Fruit fly (Drosophila melanogaster) whole organism, pupa: ENCODE data around the gene wrd.

Source experiments
- CG10348 ChIP-seq: fragments of 200-800 bp; sonication (Bioruptor generic); IDR thresholded peaks from 2 replicates; pipeline ENCODE4 v1.3.6; 2022; ENCODE audit warnings: missing biosample characterization, missing genetic modification characterization
- CG12605 ChIP-seq: fragments of 200-800 bp; sonication (Bioruptor generic); IDR thresholded peaks from 2 replicates; pipeline ENCODE4 v1.3.6; 2022; ENCODE audit warnings: missing biosample characterization, missing genetic modification characterization
- CG13204 ChIP-seq: fragments of 200-800 bp; sonication (Bioruptor generic); optimal IDR thresholded peaks from 2 replicates; lab custom pipeline; 2018; ENCODE audit warnings: missing biosample characterization, mild to moderate bottlenecking, missing genetic modification characterization, moderate library complexity
- CG14655 ChIP-seq: fragments of 200-800 bp; sonication (Bioruptor generic); optimal IDR thresholded peaks from 3 replicates; lab custom pipeline; 2017; ENCODE audit warnings: mild to moderate bottlenecking, missing biosample characterization, missing genetic modification reagents, missing genetic modification characterization
- CG15710 ChIP-seq: fragments of 200-800 bp; sonication (Bioruptor generic); optimal IDR thresholded peaks from 2 replicates; lab custom pipeline; 2018; ENCODE audit warnings: missing biosample characterization, mild to moderate bottlenecking, missing genetic modification characterization, moderate library complexity
- CG17806 ChIP-seq: fragments of 200-800 bp; sonication (Bioruptor generic); optimal IDR thresholded peaks from 2 replicates; lab custom pipeline; 2018; ENCODE audit warnings: missing biosample characterization, mild to moderate bottlenecking, missing genetic modification characterization, moderate library complexity
- CG32121 ChIP-seq: fragments of 200-800 bp; sonication (Bioruptor generic); IDR thresholded peaks from 2 replicates; pipeline ENCODE4 v1.3.6; 2022; ENCODE audit warnings: missing biosample characterization, missing genetic modification characterization
- CG34367 ChIP-seq: fragments of 200-800 bp; sonication (Bioruptor generic); optimal IDR thresholded peaks from 2 replicates; lab custom pipeline; 2018; ENCODE audit warnings: missing biosample characterization, mild to moderate bottlenecking, missing genetic modification characterization
- CG4496 ChIP-seq: fragments of 200-800 bp; sonication (Bioruptor generic); IDR thresholded peaks from 3 replicates; pipeline ENCODE4 v1.3.6; 2022; ENCODE audit warnings: missing biosample characterization, missing genetic modification characterization
- CG8159 ChIP-seq: fragments of 200-800 bp; sonication (Bioruptor generic); optimal IDR thresholded peaks from 3 replicates; lab custom pipeline; 2018; ENCODE audit warnings: missing biosample characterization, mild to moderate bottlenecking, missing genetic modification characterization, moderate library complexity
- CG8301 ChIP-seq: fragments of 200-800 bp; sonication (Bioruptor generic); optimal IDR thresholded peaks from 2 replicates; lab custom pipeline; 2018; ENCODE audit warnings: missing biosample characterization, mild to moderate bottlenecking, missing genetic modification characterization
- CG9948 ChIP-seq: fragments of 200-800 bp; sonication (Bioruptor generic); optimal IDR thresholded peaks from 2 replicates; lab custom pipeline; 2018; ENCODE audit warnings: missing biosample characterization, mild to moderate bottlenecking, missing genetic modification characterization, moderate library complexity
- D1 ChIP-seq: fragments of 200-800 bp; sonication (Bioruptor generic); optimal IDR thresholded peaks from 2 replicates; lab custom pipeline; 2018; ENCODE audit warnings: missing biosample characterization, mild to moderate bottlenecking, missing genetic modification characterization, moderate library complexity
- EcR ChIP-seq: fragments of 200-800 bp; sonication (Bioruptor generic); optimal IDR thresholded peaks from 3 replicates; lab custom pipeline; 2019; ENCODE audit warnings: missing biosample characterization, missing genetic modification characterization, mild to moderate bottlenecking, moderate library complexity, missing genetic modification reagents
- Ets98B ChIP-seq: fragments of 200-800 bp; sonication (Bioruptor generic); IDR thresholded peaks from 2 replicates; pipeline ENCODE4 v1.3.6; 2022; ENCODE audit warnings: missing biosample characterization, missing genetic modification characterization
- Pif1A ChIP-seq: fragments of 200-800 bp; sonication (Bioruptor generic); optimal IDR thresholded peaks from 3 replicates; lab custom pipeline; 2016; ENCODE audit warnings: missing biosample characterization, missing genetic modification characterization
- Pif1B ChIP-seq: fragments of 200-800 bp; sonication (Bioruptor generic); optimal IDR thresholded peaks from 3 replicates; lab custom pipeline; 2016; ENCODE audit warnings: missing biosample characterization, missing genetic modification characterization
- Snoo ChIP-seq: fragments of 200-800 bp; sonication (Bioruptor generic); optimal IDR thresholded peaks from 3 replicates; lab custom pipeline; 2017; ENCODE audit warnings: missing biosample characterization, mild to moderate bottlenecking, missing genetic modification characterization, inconsistent platforms
- fd96Ca ChIP-seq: fragments of 200-800 bp; sonication (Bioruptor generic); IDR thresholded peaks from 3 replicates; pipeline ENCODE4 v1.3.6; 2022; ENCODE audit warnings: missing biosample characterization, missing genetic modification characterization
- gl ChIP-seq: fragments of 200-800 bp; sonication (Bioruptor generic); optimal IDR thresholded peaks from 2 replicates; lab custom pipeline; 2018; ENCODE audit warnings: missing biosample characterization, mild to moderate bottlenecking, missing genetic modification characterization
- rn ChIP-seq: fragments of 200-800 bp; sonication (Bioruptor generic); IDR thresholded peaks from 2 replicates; pipeline ENCODE4 v1.3.6; 2022; ENCODE audit warnings: missing biosample characterization, missing genetic modification characterization

The wrd gene

dm6 chr3R:18167416-18168237 lies at the start of gene wrd:
TSS of gene wrd (plus strand) at chr3R:18167757.
- peak; percentile 30 for TF ChIP-seq CG15710 (tag; lab: Kevin White, UChicago)
- TF ChIP-seq CG8159 (tag; lab: Kevin White, UChicago), result peak; percentile 43
- no peak for TF ChIP-seq CG34367 (tag; lab: Kevin White, UChicago)

dm6 chr3R:18118239-18118638 lies 49.3 kb upstream of the wrd start:
- TF ChIP-seq CG8159 (tag; lab: Kevin White, UChicago), result no peak
- TF ChIP-seq D1 (tag; lab: Kevin White, UChicago), result no peak
- TF ChIP-seq Pif1B (GFP tag; lab: Kevin White, UChicago), result no peak
- no peak for TF ChIP-seq CG12605 (GFP tag; lab: Robert Waterston, UW)
- TF ChIP-seq Pif1A, result no peak

- TF ChIP-seq gl (tag; lab: Kevin White, UChicago), result no peak
- no peak for TF ChIP-seq CG34367 (tag; lab: Kevin White, UChicago)
- TF ChIP-seq, all 21 proteins: peak for 0
These were observed 48.9 kb upstream of the wrd start for dm6 chr3R:18118695-18119094.

dm6 chr3R:18121385-18122151 lies 46.0 kb upstream of the wrd start:
- TF ChIP-seq CG32121 (GFP tag; lab: Robert Waterston, UW) (peak; percentile 40; the same call in 1 of the 2 replicates), CG10348 (GFP tag; lab: Robert Waterston, UW) (no peak), CG8159 (tag; lab: Kevin White, UChicago) (no peak), rn (GFP tag; lab: Robert Waterston, UW) (no peak), CG4496 (GFP tag; lab: Robert Waterston, UW) (0 out of 3 replicates have a peak, but pooled peaks have one; percentile 18), Ets98B (no peak), CG13204 (GFP tag; lab: Kevin White, UChicago) (peak; percentile 89), Pif1A (peak; percentile 5), EcR (GFP tag; lab: Kevin White, UChicago) (peak; percentile 26), fd96Ca (GFP tag; lab: Robert Waterston, UW) (0 out of 3 replicates have a peak, but pooled peaks have one; percentile 41), CG15710 (tag; lab: Kevin White, UChicago) (no peak), gl (tag; lab: Kevin White, UChicago) (no peak), CG17806 (tag; lab: Kevin White, UChicago) (no peak), Pif1B (GFP tag; lab: Kevin White, UChicago) (no peak), CG34367 (tag; lab: Kevin White, UChicago) (no peak), CG12605 (GFP tag; lab: Robert Waterston, UW) (peak; percentile 38), CG14655 (GFP tag; lab: Kevin White, UChicago) (no peak)
- TF ChIP-seq, all 21 proteins: peak for 7

dm6 chr3R:18125023-18125630 lies 42.4 kb upstream of the wrd start:
- peak; percentile 77 for TF ChIP-seq CG14655 (GFP tag; lab: Kevin White, UChicago)
- peak; percentile 86 for TF ChIP-seq CG15710 (tag; lab: Kevin White, UChicago)
- peak; percentile 85 for TF ChIP-seq rn (GFP tag; lab: Robert Waterston, UW)
- peak; percentile 87 for TF ChIP-seq gl (tag; lab: Kevin White, UChicago)
- TF ChIP-seq Snoo (tag; lab: Kevin White, UChicago), result no peak
- TF ChIP-seq CG17806 (tag; lab: Kevin White, UChicago), result peak; percentile 78
- no peak for TF ChIP-seq D1 (tag; lab: Kevin White, UChicago)
- peak; percentile 69 for TF ChIP-seq CG12605 (GFP tag; lab: Robert Waterston, UW)
- TF ChIP-seq CG34367 (tag; lab: Kevin White, UChicago), result peak; percentile 69
- peak; percentile 47; the same call in 1 of the 2 replicates for TF ChIP-seq CG10348 (GFP tag; lab: Robert Waterston, UW)
- TF ChIP-seq fd96Ca (GFP tag; lab: Robert Waterston, UW), result peak; percentile 94
- TF ChIP-seq CG13204 (GFP tag; lab: Kevin White, UChicago), result peak; percentile 61
- peak; percentile 88 for TF ChIP-seq Ets98B
- peak; percentile 74 for TF ChIP-seq CG9948
- TF ChIP-seq EcR (GFP tag; lab: Kevin White, UChicago), result no peak
- peak; percentile 87 for TF ChIP-seq CG32121 (GFP tag; lab: Robert Waterston, UW)
- TF ChIP-seq CG8159 (tag; lab: Kevin White, UChicago), result peak; percentile 84
- peak; percentile 78 for TF ChIP-seq Pif1A
- TF ChIP-seq CG4496 (GFP tag; lab: Robert Waterston, UW), result peak; percentile 94
- TF ChIP-seq CG8301 (tag; lab: Kevin White, UChicago), result peak; percentile 61
- peak; percentile 78 for TF ChIP-seq Pif1B (GFP tag; lab: Kevin White, UChicago)
